Fruit fly (Drosophila melanogaster) whole organism, wandering third instar larva: ENCODE data around the gene RpL7-like.

ENCODE experiments used
- Abd-B ChIP-seq: fragments of >200 bp; optimal IDR thresholded peaks from 2 replicates; lab custom pipeline; 2017; ENCODE audit warnings: missing biosample characterization, missing genetic modification characterization
- Dfd ChIP-seq: fragments of >200 bp; optimal IDR thresholded peaks from 2 replicates; lab custom pipeline; 2017; ENCODE audit warnings: missing biosample characterization, missing genetic modification characterization
- Hnf4 ChIP-seq: fragments of 200-800 bp; sonication (Bioruptor generic); optimal IDR thresholded peaks from 2 replicates; lab custom pipeline; 2016; ENCODE audit warnings: missing biosample characterization, mild to moderate bottlenecking, missing genetic modification characterization
- Hr78 ChIP-seq: fragments of >200 bp; optimal IDR thresholded peaks from 2 replicates; lab custom pipeline; 2017; ENCODE audit warnings: missing biosample characterization, missing genetic modification characterization
- Rel ChIP-seq, 2 experiments: fragments of 200-800 bp; sonication (Bioruptor generic) in 1 of 2; optimal IDR thresholded peaks; 2 replicates in 1 of 2; 3 replicates in 1 of 2; lab custom pipeline; 2016 to 2019; ENCODE audit warnings: mild to moderate bottlenecking in 2 of 2, missing biosample characterization in 2 of 2, missing genetic modification characterization in 2 of 2, moderate library complexity in 1 of 2
- br ChIP-seq: fragments of 200-800 bp; sonication (Bioruptor generic); optimal IDR thresholded peaks from 2 replicates; lab custom pipeline; 2016; ENCODE audit warnings: missing biosample characterization, missing genetic modification characterization
- dl ChIP-seq, 2 experiments: fragments of 175-275, 200-275 bp in 1 of 2; fragments of 200-275 bp in 1 of 2; sonication (Bioruptor generic); optimal IDR thresholded peaks; lab custom pipeline; 2018; ENCODE audit warnings: mild to moderate bottlenecking in 2 of 2, missing biosample characterization in 2 of 2, missing genetic modification characterization in 2 of 2, moderate library complexity in 2 of 2; ENCODE audit not compliant: partially characterized antibody in 2 of 2, insufficient read depth in 1 of 2
- jim ChIP-seq: fragments of 175-275, 200-325 bp; sonication (Bioruptor generic); optimal IDR thresholded peaks from 2 replicates; lab custom pipeline; 2016; ENCODE audit warnings: missing biosample characterization, mild to moderate bottlenecking, missing genetic modification characterization
- woc ChIP-seq: sonication (Bioruptor generic); optimal IDR thresholded peaks from 2 replicates; lab custom pipeline; 2016; ENCODE audit warnings: missing biosample characterization, mild to moderate bottlenecking, missing genetic modification characterization

dm6 chr2L:12013741-12014393, 42.3 kb upstream of the RpL7-like start:
- no peak for TF ChIP-seq Rel (GFP tag; optimal IDR thresholded peaks at IDR 0.05; lab: Kevin White, UChicago)
- TF ChIP-seq Rel (tag; optimal IDR thresholded peaks at IDR 0.05; lab: Kevin White, UChicago) = peak; percentile 90
- peak; percentile 27 to 31 for TF ChIP-seq dl (GFP tag; optimal IDR thresholded peaks at IDR 0.05; lab: Kevin White, UChicago; ENCODE audit: insufficient read depth in 1 of 2, partially characterized antibody in 2 of 2)
- no peak for TF ChIP-seq Dfd
- no peak for TF ChIP-seq jim (GFP tag; lab: Kevin White, UChicago)
- TF ChIP-seq Hr78 (GFP tag; lab: Kevin White, UChicago) = no peak
- no peak for TF ChIP-seq Abd-B (GFP tag; lab: Kevin White, UChicago)
- peak; percentile 78 for TF ChIP-seq Hnf4 (GFP tag; lab: Kevin White, UChicago)
- peak; percentile 4 for TF ChIP-seq woc
- TF ChIP-seq br = no peak
